Fruit fly (Drosophila melanogaster): Measurements from ENCODE around the gene CG44227.

dm6 chr3R:8676560-8677000 lies 8.4 kb downstream of the CG44227 start, which contains the start of the genes Unc50, CG11755 and CG8043:
- no peak for TF ChIP-seq usp (GFP tag; optimal IDR thresholded peaks at IDR 0.05)
- no peak for TF ChIP-seq CG8478 (optimal IDR thresholded peaks at IDR 0.05)
- no peak for TF ChIP-seq pan (optimal IDR thresholded peaks at IDR 0.05)
- no peak for TF ChIP-seq psq (optimal IDR thresholded peaks at IDR 0.05)
- no peak for TF ChIP-seq EcR (GFP tag; optimal IDR thresholded peaks at IDR 0.05)

Measured in whole organism.